Fruit fly (Drosophila melanogaster) whole organism, embryonic: ENCODE results near the gene CG4297.

Source experiments
- B-H1 ChIP-seq: fragments of 200-800 bp; sonication (Bioruptor generic); IDR thresholded peaks from 3 replicates; pipeline ENCODE4 v1.3.6; 2022; ENCODE audit warnings: missing biosample characterization, missing genetic modification characterization
- Bgb ChIP-seq: fragments of 200-800 bp; sonication (Bioruptor generic); IDR thresholded peaks from 2 replicates; pipeline ENCODE4 v1.3.6; 2022; ENCODE audit warnings: missing biosample characterization, missing genetic modification characterization; ENCODE audit not compliant: partially characterized antibody
- C15 ChIP-seq: fragments of 200-800 bp; sonication (Bioruptor generic); IDR thresholded peaks from 3 replicates; pipeline ENCODE4 v1.3.6; 2022; ENCODE audit warnings: missing biosample characterization, missing genetic modification characterization
- CG11247 ChIP-seq: fragments of 200-800 bp; sonication (Bioruptor generic); IDR thresholded peaks from 2 replicates; pipeline ENCODE4 v1.3.6; 2022; ENCODE audit warnings: missing biosample characterization, missing genetic modification characterization
- CG1233 ChIP-seq: fragments of 200-800 bp; sonication (Bioruptor generic); optimal IDR thresholded peaks from 4 replicates; lab custom pipeline; 2018; ENCODE audit warnings: missing biosample characterization, mild to moderate bottlenecking, missing genetic modification characterization
- CG14050 ChIP-seq: fragments of 200-800 bp; sonication (Bioruptor generic); IDR thresholded peaks from 3 replicates; pipeline ENCODE4 v1.3.6; 2022; ENCODE audit warnings: missing biosample characterization, missing genetic modification characterization
- CG14667 ChIP-seq: fragments of 200-800 bp; sonication (Bioruptor generic); IDR thresholded peaks from 2 replicates; pipeline ENCODE4 v1.3.6; 2022; ENCODE audit warnings: missing biosample characterization, missing genetic modification characterization
- CG14710 ChIP-seq: fragments of 200-800 bp; sonication (Bioruptor generic); optimal IDR thresholded peaks from 3 replicates; lab custom pipeline; 2019; ENCODE audit warnings: missing biosample characterization, mild to moderate bottlenecking, missing genetic modification characterization, moderate library complexity
- CG15073 ChIP-seq: fragments of 200-800 bp; sonication (Bioruptor generic); optimal IDR thresholded peaks from 2 replicates; lab custom pipeline; 2016; ENCODE audit warnings: missing biosample characterization, missing genetic modification characterization
- CG16813 ChIP-seq: fragments of 200-800 bp; sonication (Bioruptor generic); IDR thresholded peaks from 3 replicates; pipeline ENCODE4 v1.3.6; 2022; ENCODE audit warnings: missing biosample characterization, missing genetic modification characterization; ENCODE audit not compliant: partially characterized antibody
- CG17359 ChIP-seq: fragments of 200-800 bp; sonication (Bioruptor generic); optimal IDR thresholded peaks from 3 replicates; lab custom pipeline; 2018; ENCODE audit warnings: missing biosample characterization, mild to moderate bottlenecking, missing genetic modification characterization, moderate library complexity
- CG18619 ChIP-seq: fragments of 200-800 bp; sonication (Bioruptor generic); optimal IDR thresholded peaks from 3 replicates; lab custom pipeline; 2017; ENCODE audit warnings: missing biosample characterization, mild to moderate bottlenecking, missing genetic modification characterization
- CG2202 ChIP-seq: fragments of 200-800 bp; sonication (Bioruptor generic); optimal IDR thresholded peaks from 2 replicates; lab custom pipeline; 2018; ENCODE audit warnings: missing biosample characterization, mild to moderate bottlenecking, missing genetic modification characterization
- CG30020 ChIP-seq: fragments of 200-800 bp; optimal IDR thresholded peaks from 2 replicates; lab custom pipeline; 2019; ENCODE audit warnings: missing biosample characterization, mild to moderate bottlenecking, missing genetic modification characterization, moderate library complexity
- CG30403 ChIP-seq: fragments of 200-800 bp; sonication (Bioruptor generic); optimal IDR thresholded peaks from 3 replicates; lab custom pipeline; 2016; ENCODE audit warnings: missing biosample characterization, missing genetic modification characterization
- CG31365 ChIP-seq: fragments of 200-800 bp; sonication (Bioruptor generic); optimal IDR thresholded peaks from 2 replicates; lab custom pipeline; 2018; ENCODE audit warnings: missing biosample characterization, mild to moderate bottlenecking, missing genetic modification characterization
- CG33213 ChIP-seq: fragments of 200-800 bp; sonication (Bioruptor generic); optimal IDR thresholded peaks from 3 replicates; lab custom pipeline; 2016; ENCODE audit warnings: missing biosample characterization, missing genetic modification characterization
- CG33557 ChIP-seq: fragments of 200-800 bp; sonication (Bioruptor generic); optimal IDR thresholded peaks from 2 replicates; lab custom pipeline; 2019; ENCODE audit warnings: missing biosample characterization, mild to moderate bottlenecking, missing genetic modification characterization, moderate library complexity
- CG4282 ChIP-seq: fragments of 200-800 bp; sonication (Bioruptor generic); optimal IDR thresholded peaks from 2 replicates; lab custom pipeline; 2016; ENCODE audit warnings: missing biosample characterization, missing genetic modification characterization
- CG4328 ChIP-seq: fragments of 200-800 bp; sonication (Bioruptor generic); optimal IDR thresholded peaks from 3 replicates; lab custom pipeline; 2017; ENCODE audit warnings: missing biosample characterization, missing genetic modification reagents, missing genetic modification characterization
- CG43689 ChIP-seq: fragments of 200-800 bp; sonication (Bioruptor generic); IDR thresholded peaks from 2 replicates; pipeline ENCODE4 v1.3.6; 2022; ENCODE audit warnings: missing biosample characterization, missing genetic modification characterization
- CHES-1-like ChIP-seq: fragments of 200-800 bp; sonication (Bioruptor generic); optimal IDR thresholded peaks from 2 replicates; lab custom pipeline; 2016; ENCODE audit warnings: missing biosample characterization, missing genetic modification characterization
- E2f2 ChIP-seq: fragments of 200-800 bp; sonication (Bioruptor generic); IDR thresholded peaks from 2 replicates; pipeline ENCODE4 v1.3.6; 2022; ENCODE audit warnings: missing biosample characterization, missing genetic modification characterization
- Oaz ChIP-seq: fragments of 200-800 bp; sonication (Bioruptor generic); IDR thresholded peaks from 2 replicates; pipeline ENCODE4 v1.3.6; 2022; ENCODE audit warnings: missing biosample characterization, missing genetic modification characterization
- PHDP ChIP-seq: fragments of 200-800 bp; sonication (Bioruptor generic); optimal IDR thresholded peaks from 3 replicates; lab custom pipeline; 2018; ENCODE audit warnings: missing biosample characterization, mild to moderate bottlenecking, missing genetic modification characterization, moderate library complexity
- Pdp1 ChIP-seq, 2 experiments: fragments of 200-800 bp; sonication (Bioruptor generic); optimal IDR thresholded peaks; 3 replicates each; lab custom pipeline; 2016; ENCODE audit warnings: missing biosample characterization in 2 of 2, missing genetic modification characterization in 2 of 2, mild to moderate bottlenecking in 1 of 2, moderate library complexity in 1 of 2
- Ptx1 ChIP-seq: fragments of 200-800 bp; sonication (Bioruptor generic); IDR thresholded peaks from 2 replicates; pipeline ENCODE4 v1.3.6; 2022; ENCODE audit warnings: missing biosample characterization, missing genetic modification characterization
- Ravus ChIP-seq: fragments of 200-800 bp; sonication (Bioruptor generic); IDR thresholded peaks from 2 replicates; pipeline ENCODE4 v1.3.6; 2022; ENCODE audit warnings: missing biosample characterization, missing genetic modification characterization
- Stat92E ChIP-seq, 3 experiments: fragments of >200 bp in 2 of 3; fragments of 200-800 bp in 1 of 3; sonication (Bioruptor generic) in 1 of 3; optimal IDR thresholded peaks; 2 replicates each; lab custom pipeline; 2017 to 2019; ENCODE audit warnings: missing biosample characterization in 3 of 3, missing genetic modification characterization in 3 of 3, mild to moderate bottlenecking in 1 of 3, moderate library complexity in 1 of 3
- ac ChIP-seq: fragments of 200-800 bp; sonication (Bioruptor generic); optimal IDR thresholded peaks from 3 replicates; lab custom pipeline; 2017; ENCODE audit warnings: missing biosample characterization, mild to moderate bottlenecking, missing genetic modification characterization
- amos ChIP-seq: fragments of 200-800 bp; sonication (Bioruptor generic); IDR thresholded peaks from 2 replicates; pipeline ENCODE4 v1.3.6; 2022; ENCODE audit warnings: missing biosample characterization, missing genetic modification characterization; ENCODE audit not compliant: partially characterized antibody
- az2 ChIP-seq: fragments of 200-800 bp; sonication (Bioruptor generic); optimal IDR thresholded peaks from 3 replicates; lab custom pipeline; 2016; ENCODE audit warnings: missing biosample characterization, missing genetic modification characterization
- bcd ChIP-seq: fragments of 200-800 bp; sonication (Bioruptor generic); optimal IDR thresholded peaks from 2 replicates; lab custom pipeline; 2017; ENCODE audit warnings: missing biosample characterization, mild to moderate bottlenecking, missing genetic modification characterization
- cato ChIP-seq: fragments of 200-800 bp; sonication (Bioruptor generic); optimal IDR thresholded peaks from 2 replicates; lab custom pipeline; 2016; ENCODE audit warnings: missing biosample characterization, missing genetic modification characterization, borderline replicate concordance
- cg ChIP-seq: fragments of 200-800 bp; sonication (Bioruptor generic); optimal IDR thresholded peaks from 3 replicates; lab custom pipeline; 2019; ENCODE audit warnings: missing biosample characterization, mild to moderate bottlenecking, missing genetic modification characterization, moderate library complexity
- chn ChIP-seq: fragments of 200-800 bp; sonication (Bioruptor generic); optimal IDR thresholded peaks from 2 replicates; lab custom pipeline; 2016; ENCODE audit warnings: missing biosample characterization, missing genetic modification characterization
- crc ChIP-seq: fragments of 200-800 bp; sonication (Bioruptor generic); optimal IDR thresholded peaks from 2 replicates; lab custom pipeline; 2016; ENCODE audit warnings: missing biosample characterization, missing genetic modification characterization
- crp ChIP-seq, 2 experiments: fragments of 200-800 bp; sonication (Bioruptor generic); optimal IDR thresholded peaks; 2 replicates in 1 of 2; 3 replicates in 1 of 2; lab custom pipeline; 2017; ENCODE audit warnings: missing biosample characterization in 2 of 2, missing genetic modification characterization in 2 of 2, mild to moderate bottlenecking in 1 of 2, moderate library complexity in 1 of 2
- da ChIP-seq: fragments of 200-800 bp; sonication (Bioruptor generic); optimal IDR thresholded peaks from 2 replicates; lab custom pipeline; 2016; ENCODE audit warnings: missing biosample characterization, missing genetic modification characterization
- grau ChIP-seq: fragments of 200-800 bp; optimal IDR thresholded peaks from 3 replicates; lab custom pipeline; 2019; ENCODE audit warnings: missing biosample characterization, mild to moderate bottlenecking, missing genetic modification characterization, moderate library complexity
- kay ChIP-seq: fragments of 200-800 bp; sonication (Bioruptor generic); optimal IDR thresholded peaks from 2 replicates; lab custom pipeline; 2016; ENCODE audit warnings: missing biosample characterization, missing genetic modification characterization
- oc ChIP-seq: fragments of 200-800 bp; sonication (Bioruptor generic); optimal IDR thresholded peaks from 2 replicates; lab custom pipeline; 2018; ENCODE audit warnings: missing biosample characterization, mild to moderate bottlenecking, missing genetic modification characterization, moderate library complexity
- org-1 ChIP-seq: fragments of 200-800 bp; sonication (Bioruptor generic); optimal IDR thresholded peaks from 2 replicates; lab custom pipeline; 2017; ENCODE audit warnings: missing biosample characterization, missing genetic modification characterization
- repo ChIP-seq: fragments of 200-800 bp; sonication (Bioruptor generic); optimal IDR thresholded peaks from 2 replicates; lab custom pipeline; 2016; ENCODE audit warnings: missing biosample characterization, missing genetic modification characterization
- sim ChIP-seq: fragments of 200-800 bp; sonication (Bioruptor generic); IDR thresholded peaks from 2 replicates; pipeline ENCODE4 v1.3.6; 2022; ENCODE audit warnings: missing biosample characterization, missing genetic modification characterization
- ssp ChIP-seq: fragments of 200-800 bp; sonication (Bioruptor generic); IDR thresholded peaks from 2 replicates; pipeline ENCODE4 v1.3.6; 2022; ENCODE audit warnings: missing biosample characterization, missing genetic modification characterization
- tll ChIP-seq, 2 experiments: fragments of 200-800 bp in 1 of 2; fragments of >200 bp in 1 of 2; sonication (Bioruptor generic) in 1 of 2; optimal IDR thresholded peaks; 2 replicates each; lab custom pipeline; 2017 to 2019; ENCODE audit warnings: missing biosample characterization in 2 of 2, missing genetic modification characterization in 2 of 2, mild to moderate bottlenecking in 1 of 2, moderate library complexity in 1 of 2
- tup ChIP-seq: fragments of 200-800 bp; sonication (Bioruptor generic); optimal IDR thresholded peaks from 2 replicates; lab custom pipeline; 2016; ENCODE audit warnings: missing biosample characterization, mild to moderate bottlenecking, missing genetic modification characterization, moderate library complexity
- vnd ChIP-seq: fragments of 200-800 bp; sonication (Bioruptor generic); IDR thresholded peaks from 3 replicates; pipeline ENCODE4 v1.3.6; 2022; ENCODE audit warnings: missing biosample characterization, missing genetic modification characterization; ENCODE audit not compliant: partially characterized antibody

The CG4297 gene

DNA sequence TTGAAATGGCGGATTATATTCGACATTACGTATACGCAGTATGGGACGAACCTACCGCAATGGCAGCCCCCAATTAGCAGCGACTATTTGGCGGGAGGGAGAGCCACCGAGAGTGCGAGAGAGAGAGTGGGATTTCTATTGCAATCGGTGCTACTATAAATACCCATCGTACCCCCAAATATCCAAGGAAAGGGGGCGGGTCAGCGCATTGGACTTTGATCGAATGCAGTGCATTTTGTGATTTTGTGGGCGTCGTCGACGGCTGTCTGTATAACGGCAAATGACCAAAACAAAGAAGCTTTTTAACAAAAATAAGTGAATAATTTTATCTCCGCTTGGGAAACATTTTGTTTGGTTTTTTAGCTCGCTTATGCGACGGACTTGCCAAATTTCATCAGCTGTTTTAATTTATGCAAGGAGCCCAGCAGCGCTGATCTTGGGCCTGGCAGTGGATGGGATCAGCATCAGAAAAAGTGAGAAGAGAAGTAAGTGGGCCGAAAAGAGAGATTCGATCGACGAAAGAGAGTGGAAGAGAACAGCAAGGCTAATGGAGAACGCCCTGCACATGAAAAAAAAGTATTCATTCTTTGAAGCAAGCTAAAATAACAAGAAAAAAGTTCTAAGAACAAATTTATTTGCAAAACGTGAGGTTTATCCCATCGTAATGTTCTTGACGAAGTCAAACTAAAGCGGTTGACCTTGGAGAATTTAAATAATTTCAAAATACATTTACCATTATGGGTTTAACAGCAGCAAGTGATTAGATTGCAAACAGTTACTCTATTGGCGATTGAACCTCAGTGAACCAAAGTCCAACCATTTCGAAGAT, 15.9 kb upstream of the CG4297 start (continued):
- no peak for TF ChIP-seq oc (tag; lab: Kevin White, UChicago)
- peak; percentile 6 for TF ChIP-seq CG14710 (tag; lab: Kevin White, UChicago)
- no peak for TF ChIP-seq CG18619
- no peak for TF ChIP-seq CHES-1-like
- no peak for TF ChIP-seq Stat92E (GFP tag; optimal IDR thresholded peaks at IDR 0.05; lab: Kevin White, UChicago)
- no peak for TF ChIP-seq cg (GFP tag; lab: Kevin White, UChicago)
- TF ChIP-seq CG15073 (GFP tag; lab: Kevin White, UChicago), result no peak
- TF ChIP-seq grau (tag; lab: Kevin White, UChicago), result peak; percentile 54
- TF ChIP-seq CG4282 (GFP tag; lab: Kevin White, UChicago), result no peak
- TF ChIP-seq CG33213 (GFP tag; lab: Kevin White, UChicago), result no peak
- no peak for TF ChIP-seq vnd (GFP tag; lab: Robert Waterston, UW)
- no peak; the same call in 2 of the 3 replicates for TF ChIP-seq B-H1 (GFP tag; lab: Robert Waterston, UW)
- TF ChIP-seq CG14050, result no peak
- TF ChIP-seq CG30020 (tag; lab: Kevin White, UChicago), result no peak
- TF ChIP-seq CG16813 (GFP tag; lab: Robert Waterston, UW), result no peak
- TF ChIP-seq Pdp1 (GFP tag; optimal IDR thresholded peaks at IDR 0.05; lab: Kevin White, UChicago), result peak; percentile 25 to 28
- TF ChIP-seq CG33557 (GFP tag; lab: Kevin White, UChicago), result no peak
- peak; percentile 32 for TF ChIP-seq PHDP (tag; lab: Kevin White, UChicago)
- no peak for TF ChIP-seq CG4328 (GFP tag; lab: Kevin White, UChicago)
- TF ChIP-seq da (GFP tag; lab: Kevin White, UChicago), result no peak
- TF ChIP-seq E2f2 (GFP tag; lab: Robert Waterston, UW), result peak; percentile 16; the same call in 1 of the 2 replicates
- TF ChIP-seq tll (GFP tag; optimal IDR thresholded peaks at IDR 0.05; lab: Kevin White, UChicago), result no peak
- no peak for TF ChIP-seq org-1 (GFP tag; lab: Kevin White, UChicago)
- TF ChIP-seq ac, result no peak
- TF ChIP-seq Bgb (GFP tag; lab: Robert Waterston, UW), result no peak
- TF ChIP-seq sim (GFP tag; lab: Robert Waterston, UW), result no peak
- TF ChIP-seq repo, result no peak
- no peak for TF ChIP-seq Ravus (GFP tag; lab: Robert Waterston, UW)
- peak; percentile 4 for TF ChIP-seq chn
- TF ChIP-seq CG31365 (tag; lab: Kevin White, UChicago), result no peak
- no peak for TF ChIP-seq CG14667
- TF ChIP-seq CG30403 (GFP tag; lab: Kevin White, UChicago), result peak; percentile 54
- peak; percentile 11 for TF ChIP-seq bcd (GFP tag; lab: Kevin White, UChicago)
- peak; percentile 8 for TF ChIP-seq CG1233 (GFP tag; lab: Kevin White, UChicago)
- TF ChIP-seq az2 (GFP tag; lab: Kevin White, UChicago), result peak; percentile 27
- no peak for TF ChIP-seq cato (GFP tag; lab: Kevin White, UChicago)
- no peak for TF ChIP-seq kay (GFP tag; lab: Kevin White, UChicago)
- peak; percentile 10 for TF ChIP-seq CG17359 (tag; lab: Kevin White, UChicago)
- TF ChIP-seq amos (GFP tag; lab: Robert Waterston, UW), result no peak
- TF ChIP-seq crp (GFP tag; optimal IDR thresholded peaks at IDR 0.05; lab: Kevin White, UChicago), result no peak
- no peak for TF ChIP-seq CG11247 (GFP tag; lab: Robert Waterston, UW)
- TF ChIP-seq ssp (GFP tag; lab: Robert Waterston, UW), result no peak
- TF ChIP-seq C15 (GFP tag; lab: Robert Waterston, UW), result no peak
- TF ChIP-seq tup (GFP tag; lab: Kevin White, UChicago), result no peak
- no peak for TF ChIP-seq Ptx1 (GFP tag; lab: Robert Waterston, UW)
- no peak for TF ChIP-seq crc (GFP tag; lab: Kevin White, UChicago)
- no peak for TF ChIP-seq CG43689 (GFP tag; lab: Robert Waterston, UW)
- TF ChIP-seq CG2202, result no peak
- no peak for TF ChIP-seq Oaz (GFP tag; lab: Robert Waterston, UW)
